Fruit fly (Drosophila melanogaster): Measurements from ENCODE around the gene Pgls.

DNA sequence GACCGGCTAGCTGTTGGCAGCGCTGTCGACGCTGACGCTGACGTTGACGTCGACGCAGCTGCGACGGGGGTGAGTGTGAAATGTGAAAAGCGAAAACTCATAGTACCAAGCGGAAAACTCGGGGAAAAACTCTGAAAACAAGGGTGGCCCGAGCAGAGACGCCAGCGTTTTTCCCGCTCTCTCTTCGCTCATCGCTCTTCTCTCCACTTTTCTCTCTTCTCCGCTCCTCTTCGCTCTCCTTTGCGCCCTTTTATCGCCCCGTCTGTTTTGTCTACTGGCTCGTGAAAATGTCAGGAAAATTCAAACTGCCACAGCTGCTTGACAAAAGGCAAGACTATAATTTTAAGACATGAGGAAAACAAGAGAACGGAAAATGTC lies 23.8 kb upstream of the Pgls start:
- TF ChIP-seq Eip75B (GFP tag; optimal IDR thresholded peaks at IDR 0.05) (no peak), OdsH (GFP tag; optimal IDR thresholded peaks at IDR 0.05) (no peak), Hr4 (GFP tag; optimal IDR thresholded peaks at IDR 0.05) (no peak), Ets21C (GFP tag; optimal IDR thresholded peaks at IDR 0.05) (no peak), vri (GFP tag; optimal IDR thresholded peaks at IDR 0.05) (no peak)

Data from whole organism, prepupa.